Fruit fly (Drosophila melanogaster) whole organism, embryonic: ENCODE measurements around the gene lok.

Source experiments
- Adf1 ChIP-seq: fragments of 200-800 bp; sonication (Bioruptor generic); IDR thresholded peaks from 2 replicates; pipeline ENCODE4 v1.3.6; 2022; ENCODE audit warnings: missing biosample characterization, missing genetic modification characterization
- CG10979 ChIP-seq: fragments of 200-800 bp; sonication (Bioruptor generic); optimal IDR thresholded peaks from 2 replicates; lab custom pipeline; 2018; ENCODE audit warnings: missing biosample characterization, mild to moderate bottlenecking, missing genetic modification characterization, moderate library complexity
- CG12942 ChIP-seq: fragments of 200-800 bp; sonication (Bioruptor generic); optimal IDR thresholded peaks from 3 replicates; lab custom pipeline; 2016; ENCODE audit warnings: missing biosample characterization, missing genetic modification characterization
- CG13296 ChIP-seq: fragments of 200-800 bp; sonication (Bioruptor generic); optimal IDR thresholded peaks from 3 replicates; lab custom pipeline; 2018; ENCODE audit warnings: missing biosample characterization, mild to moderate bottlenecking, missing genetic modification characterization
- CG14710 ChIP-seq: fragments of 200-800 bp; sonication (Bioruptor generic); optimal IDR thresholded peaks from 3 replicates; lab custom pipeline; 2019; ENCODE audit warnings: missing biosample characterization, mild to moderate bottlenecking, missing genetic modification characterization, moderate library complexity
- CG1602 ChIP-seq: fragments of 200-800 bp; sonication (Bioruptor generic); optimal IDR thresholded peaks from 3 replicates; lab custom pipeline; 2016; ENCODE audit warnings: missing biosample characterization, missing genetic modification characterization
- CG16813 ChIP-seq: fragments of 200-800 bp; sonication (Bioruptor generic); IDR thresholded peaks from 3 replicates; pipeline ENCODE4 v1.3.6; 2022; ENCODE audit warnings: missing biosample characterization, missing genetic modification characterization; ENCODE audit not compliant: partially characterized antibody
- CG17328 ChIP-seq: fragments of 200-800 bp; sonication (Bioruptor generic); IDR thresholded peaks from 2 replicates; pipeline ENCODE4 v1.3.6; 2022; ENCODE audit warnings: missing biosample characterization, missing genetic modification characterization
- CG17359 ChIP-seq: fragments of 200-800 bp; sonication (Bioruptor generic); optimal IDR thresholded peaks from 3 replicates; lab custom pipeline; 2018; ENCODE audit warnings: missing biosample characterization, mild to moderate bottlenecking, missing genetic modification characterization, moderate library complexity
- CG18476 ChIP-seq: fragments of 200-800 bp; sonication (Bioruptor generic); optimal IDR thresholded peaks from 2 replicates; lab custom pipeline; 2016; ENCODE audit warnings: missing biosample characterization, mild to moderate bottlenecking, missing genetic modification characterization
- CG18599 ChIP-seq: fragments of 200-800 bp; sonication (Bioruptor generic); optimal IDR thresholded peaks from 3 replicates; lab custom pipeline; 2017; ENCODE audit warnings: missing biosample characterization, missing genetic modification characterization, mild to moderate bottlenecking, moderate library complexity, missing genetic modification reagents
- CG30020 ChIP-seq: fragments of 200-800 bp; optimal IDR thresholded peaks from 2 replicates; lab custom pipeline; 2019; ENCODE audit warnings: missing biosample characterization, mild to moderate bottlenecking, missing genetic modification characterization, moderate library complexity
- CG31388 ChIP-seq: fragments of 200-800 bp; sonication (Bioruptor generic); optimal IDR thresholded peaks from 2 replicates; lab custom pipeline; 2016; ENCODE audit warnings: missing biosample characterization, missing genetic modification characterization
- CG3726 ChIP-seq: fragments of 200-800 bp; sonication (Bioruptor generic); IDR thresholded peaks from 3 replicates; pipeline ENCODE4, ENCODE4 v1.3.6; 2022; ENCODE audit warnings: missing biosample characterization, missing genetic modification characterization
- CG4707 ChIP-seq: fragments of 200-800 bp; sonication (Bioruptor generic); optimal IDR thresholded peaks from 2 replicates; lab custom pipeline; 2018; ENCODE audit warnings: missing biosample characterization, mild to moderate bottlenecking, missing genetic modification characterization, moderate library complexity
- CG4820 ChIP-seq: fragments of 200-800 bp; sonication (Bioruptor generic); optimal IDR thresholded peaks from 3 replicates; lab custom pipeline; 2016; ENCODE audit warnings: missing biosample characterization, missing genetic modification characterization
- CG6175 ChIP-seq: fragments of 200-800 bp; sonication (Bioruptor generic); IDR thresholded peaks from 3 replicates; pipeline ENCODE4 v1.3.6; 2022; ENCODE audit warnings: missing biosample characterization, missing genetic modification characterization
- CG6765 ChIP-seq: fragments of 200-800 bp; sonication (Bioruptor generic); optimal IDR thresholded peaks from 3 replicates; lab custom pipeline; 2017; ENCODE audit warnings: missing biosample characterization, mild to moderate bottlenecking, missing genetic modification characterization
- CG7372 ChIP-seq: fragments of 200-800 bp; sonication (Bioruptor generic); IDR thresholded peaks from 2 replicates; pipeline ENCODE4 v1.3.6; 2022; ENCODE audit warnings: missing biosample characterization, missing genetic modification characterization
- CG7556 ChIP-seq: fragments of 200-800 bp; sonication (Bioruptor generic); optimal IDR thresholded peaks from 2 replicates; lab custom pipeline; 2017; ENCODE audit warnings: missing biosample characterization, mild to moderate bottlenecking, missing genetic modification characterization
- CG7839 ChIP-seq: fragments of 200-800 bp; sonication (Bioruptor generic); optimal IDR thresholded peaks from 3 replicates; lab custom pipeline; 2018; ENCODE audit warnings: missing biosample characterization, mild to moderate bottlenecking, missing genetic modification characterization, moderate library complexity
- Chrac-16 ChIP-seq: fragments of 200-800 bp; sonication (Bioruptor generic); optimal IDR thresholded peaks from 3 replicates; lab custom pipeline; 2016; ENCODE audit warnings: missing biosample characterization, missing genetic modification characterization
- Dek ChIP-seq: fragments of 200-800 bp; sonication (Bioruptor generic); optimal IDR thresholded peaks from 3 replicates; lab custom pipeline; 2019; ENCODE audit warnings: missing biosample characterization, mild to moderate bottlenecking, missing genetic modification characterization, moderate library complexity
- Dip2 ChIP-seq: fragments of 200-800 bp; sonication (Bioruptor generic); IDR thresholded peaks from 2 replicates; pipeline ENCODE4 v1.3.6; 2022; ENCODE audit warnings: missing biosample characterization, missing genetic modification characterization
- Ets65A ChIP-seq: fragments of 200-800 bp; sonication (Bioruptor generic); peaks from one replicate; lab custom pipeline; 2016; ENCODE audit warnings: missing biosample characterization, missing genetic modification characterization
- HmgD ChIP-seq: fragments of 200-800 bp; sonication (Bioruptor generic); optimal IDR thresholded peaks from 3 replicates; lab custom pipeline; 2016; ENCODE audit warnings: missing biosample characterization, missing genetic modification characterization
- MBD-R2 ChIP-seq: fragments of 200-800 bp; sonication (Bioruptor generic); IDR thresholded peaks from 2 replicates; pipeline ENCODE4 v1.3.6; 2022; ENCODE audit warnings: missing biosample characterization, missing genetic modification characterization
- Max ChIP-seq: fragments of 200-800 bp; sonication (Bioruptor generic); optimal IDR thresholded peaks from 2 replicates; lab custom pipeline; 2016; ENCODE audit warnings: missing biosample characterization, mild to moderate bottlenecking, missing genetic modification characterization
- Med ChIP-seq: fragments of 200-800 bp; sonication (Bioruptor generic); peaks from one replicate; lab custom pipeline; 2016; ENCODE audit warnings: missing biosample characterization, missing genetic modification characterization, mild to moderate bottlenecking, inconsistent platforms, moderate library complexity
- NC2β ChIP-seq: fragments of 200-800 bp; sonication (Bioruptor generic); optimal IDR thresholded peaks from 2 replicates; lab custom pipeline; 2016; ENCODE audit warnings: missing biosample characterization, missing genetic modification characterization
- Rfx ChIP-seq: fragments of 200-800 bp; sonication (Bioruptor generic); IDR thresholded peaks from 2 replicates; pipeline ENCODE4 v1.3.6; 2022; ENCODE audit warnings: missing biosample characterization, missing genetic modification characterization
- Six4 ChIP-seq: fragments of 200-800 bp; sonication (Bioruptor generic); optimal IDR thresholded peaks from 2 replicates; lab custom pipeline; 2016; ENCODE audit warnings: missing biosample characterization, missing genetic modification characterization
- Sry-β ChIP-seq: fragments of 200-800 bp; sonication (Bioruptor generic); optimal IDR thresholded peaks from 2 replicates; lab custom pipeline; 2018; ENCODE audit warnings: missing biosample characterization, mild to moderate bottlenecking, missing genetic modification characterization, moderate library complexity
- Sry-δ ChIP-seq: fragments of 200-800 bp; sonication (Bioruptor generic); optimal IDR thresholded peaks from 2 replicates; lab custom pipeline; 2016; ENCODE audit warnings: missing biosample characterization, missing genetic modification characterization
- Usf ChIP-seq: fragments of 200-800 bp; sonication (Bioruptor generic); optimal IDR thresholded peaks from 2 replicates; lab custom pipeline; 2017; ENCODE audit warnings: missing genotype, missing biosample characterization, missing genetic modification characterization
- Xrp1 ChIP-seq: fragments of 200-800 bp; sonication (Bioruptor generic); IDR thresholded peaks from 2 replicates; pipeline ENCODE4 v1.3.6; 2022; ENCODE audit warnings: missing biosample characterization, missing genetic modification characterization
- ab ChIP-seq: fragments of 200-800 bp; sonication (Bioruptor generic); optimal IDR thresholded peaks from 2 replicates; lab custom pipeline; 2016; ENCODE audit warnings: missing biosample characterization, missing genetic modification characterization
- cwo ChIP-seq: fragments of 200-800 bp; sonication (Bioruptor generic); optimal IDR thresholded peaks from 3 replicates; lab custom pipeline; 2017; ENCODE audit warnings: missing biosample characterization, missing genetic modification characterization, mild to moderate bottlenecking, moderate library complexity, missing genetic modification reagents
- emc ChIP-seq: fragments of 200-800 bp; sonication (Bioruptor generic); optimal IDR thresholded peaks from 2 replicates; lab custom pipeline; 2016; ENCODE audit warnings: missing biosample characterization, missing genetic modification characterization
- inv ChIP-seq: fragments of 200-800 bp; sonication (Bioruptor generic); IDR thresholded peaks from 2 replicates; pipeline ENCODE4 v1.3.6; 2022; ENCODE audit warnings: missing biosample characterization, missing genetic modification characterization; ENCODE audit not compliant: partially characterized antibody
- lbe ChIP-seq: fragments of 200-800 bp; sonication (Bioruptor generic); optimal IDR thresholded peaks from 2 replicates; lab custom pipeline; 2016; ENCODE audit warnings: missing biosample characterization, mild to moderate bottlenecking, missing genetic modification characterization
- lilli ChIP-seq: fragments of 200-800 bp; sonication (Bioruptor generic); optimal IDR thresholded peaks from 3 replicates; lab custom pipeline; 2016; ENCODE audit warnings: missing biosample characterization, missing genetic modification characterization
- mam ChIP-seq: fragments of 200-800 bp; sonication (Bioruptor generic); optimal IDR thresholded peaks from 3 replicates; lab custom pipeline; 2016; ENCODE audit warnings: missing biosample characterization, missing genetic modification characterization
- mirr ChIP-seq: fragments of 200-800 bp; sonication (Bioruptor generic); optimal IDR thresholded peaks from 3 replicates; lab custom pipeline; 2018; ENCODE audit warnings: missing biosample characterization, mild to moderate bottlenecking, missing genetic modification characterization
- nerfin-2 ChIP-seq: fragments of 200-800 bp; sonication (Bioruptor generic); IDR thresholded peaks from 2 replicates; pipeline ENCODE4 v1.3.6; 2022; ENCODE audit warnings: missing biosample characterization, missing genetic modification characterization; ENCODE audit not compliant: partially characterized antibody
- pan ChIP-seq, 4 experiments: fragments of >200 bp in 3 of 4; fragments of 200-800 bp in 1 of 4; sonication (Bioruptor generic) in 1 of 4; optimal IDR thresholded peaks in 3 of 4; IDR thresholded peaks in 1 of 4; 2 replicates each; pipeline versions ENCODE4 v1.3.6 to Lab custom; 2017 to 2022; ENCODE audit warnings: missing biosample characterization in 2 of 4, missing genetic modification characterization in 2 of 4, mixed read lengths in 1 of 4
- sens-2 ChIP-seq: fragments of 200-800 bp; sonication (Bioruptor generic); IDR thresholded peaks from 2 replicates; pipeline ENCODE4 v1.3.6; 2022; ENCODE audit warnings: missing biosample characterization, missing genetic modification characterization
- stwl ChIP-seq: fragments of 200-800 bp; sonication (Bioruptor generic); optimal IDR thresholded peaks from 3 replicates; lab custom pipeline; 2018; ENCODE audit warnings: missing biosample characterization, mild to moderate bottlenecking, missing genetic modification characterization, moderate library complexity
- zen2 ChIP-seq: fragments of 200-800 bp; sonication (Bioruptor generic); IDR thresholded peaks from 3 replicates; pipeline ENCODE4 v1.3.6; 2022; ENCODE audit warnings: missing biosample characterization, missing genetic modification characterization; ENCODE audit not compliant: partially characterized antibody

Gene lok

dm6 chr2L:20075234-20075803, 14.1 kb downstream of the lok start, which contains the start of the genes pr and neb (continued):
- TF ChIP-seq nerfin-2 (GFP tag; lab: Robert Waterston, UW) (peak; percentile 62), CG4707 (GFP tag; lab: Kevin White, UChicago) (no peak), CG1602 (GFP tag; lab: Kevin White, UChicago) (peak; percentile 56), sens-2 (GFP tag; lab: Robert Waterston, UW) (no peak), Sry-δ (peak; percentile 92), emc (GFP tag; lab: Kevin White, UChicago) (peak; percentile 2), lbe (GFP tag; lab: Kevin White, UChicago) (peak; percentile 52), mirr (GFP tag; lab: Kevin White, UChicago) (no peak), MBD-R2 (GFP tag; lab: Robert Waterston, UW) (peak; percentile 74), Sry-β (GFP tag; lab: Kevin White, UChicago) (peak; percentile 87), CG10979 (tag; lab: Kevin White, UChicago) (peak; percentile 3), Chrac-16 (GFP tag; lab: Kevin White, UChicago) (peak; percentile 57), CG13296 (GFP tag; lab: Kevin White, UChicago) (no peak), CG4820 (GFP tag; lab: Kevin White, UChicago) (peak; percentile 56), CG7556 (peak; percentile 61), CG31388 (GFP tag; lab: Kevin White, UChicago) (peak; percentile 33), Six4 (GFP tag; lab: Kevin White, UChicago) (no peak), Rfx (GFP tag; lab: Robert Waterston, UW) (peak; percentile 84), Dek (peak; percentile 24), CG3726 (no peak), pan (optimal IDR thresholded peaks at IDR 0.05; lab: Kevin White, UChicago) (no peak), pan (GFP tag; optimal IDR thresholded peaks at IDR 0.05 in 1 of 2, IDR thresholded peaks at IDR 0.05 in 1 of 2) (no peak), CG14710 (tag; lab: Kevin White, UChicago) (peak; percentile 69), CG7839 (tag; lab: Kevin White, UChicago) (peak; percentile 71), CG16813 (GFP tag; lab: Robert Waterston, UW) (peak; percentile 38; the same call in 1 of the 3 replicates), Max (GFP tag; lab: Kevin White, UChicago) (peak; percentile 64), Adf1 (GFP tag; lab: Robert Waterston, UW) (peak; percentile 46; the same call in 1 of the 2 replicates), CG6175 (no peak), lilli (GFP tag; lab: Kevin White, UChicago) (peak; percentile 69), CG17328 (GFP tag; lab: Robert Waterston, UW) (peak; percentile 73; the same call in 1 of the 2 replicates), Ets65A (GFP tag; lab: Kevin White, UChicago) (peak; percentile 92), ab (no peak), Dip2 (GFP tag; lab: Robert Waterston, UW) (no peak), CG18476 (GFP tag; lab: Kevin White, UChicago) (peak; percentile 55), zen2 (GFP tag; lab: Robert Waterston, UW) (0 out of 3 replicates have a peak, but pooled peaks have one; percentile 38), CG30020 (peak; percentile 45), HmgD (GFP tag; lab: Kevin White, UChicago) (no peak), NC2β (GFP tag; lab: Kevin White, UChicago) (no peak), Usf (GFP tag; lab: Kevin White, UChicago) (no peak), CG7372 (GFP tag; lab: Robert Waterston, UW) (0 out of 2 replicates have a peak, but pooled peaks have one; percentile 11), CG6765 (GFP tag; lab: Kevin White, UChicago) (no peak), Xrp1 (no peak), inv (peak; percentile 35; the same call in 1 of the 2 replicates), CG12942 (GFP tag; lab: Kevin White, UChicago) (peak; percentile 51), CG18599 (GFP tag; lab: Kevin White, UChicago) (no peak), cwo (no peak), mam (GFP tag; lab: Kevin White, UChicago) (peak; percentile 4), CG17359 (tag; lab: Kevin White, UChicago) (no peak), Med (peak; percentile 89), stwl (tag; lab: Kevin White, UChicago) (peak; percentile 52)
